Worm (Caenorhabditis elegans) whole organism, mixed stage, embryonic: ENCODE data around the gene C31H2.14.

Source experiments
- ces-1 ChIP-seq: fragments of 150-350 bp; optimal IDR thresholded peaks from 2 replicates; lab custom pipeline; 2014; ENCODE audit warnings: missing biosample characterization, missing genetic modification reagents, missing genetic modification characterization
- elt-3 ChIP-seq: fragments of 150-350 bp; optimal IDR thresholded peaks from 2 replicates; lab custom pipeline; 2014; ENCODE audit warnings: missing biosample characterization, missing genetic modification characterization
- mab-5 ChIP-seq: fragments of 150-350 bp; optimal IDR thresholded peaks from 2 replicates; lab custom pipeline; 2014; ENCODE audit warnings: missing biosample characterization, missing genetic modification characterization

- no peak for TF ChIP-seq mab-5 (tag; lab: Kevin White, UChicago)
- TF ChIP-seq ces-1, result no peak
- no peak for TF ChIP-seq elt-3 (tag; lab: Kevin White, UChicago)
Measured at ce11 chrX:5102338-5102737, 45.7 kb upstream of the C31H2.14 start.
